Worm (Caenorhabditis elegans) whole organism, early embryonic: ENCODE results near the gene ZK792.7.

Experiments
- B0310.2 ChIP-seq: sonication (generic microtip); optimal IDR thresholded peaks from 2 replicates; lab custom pipeline; 2016; ENCODE audit warnings: mild to moderate bottlenecking, missing genetic modification characterization, missing compliant biosample characterization
- F13C5.2 ChIP-seq: sonication (generic microtip); optimal IDR thresholded peaks from 2 replicates; lab custom pipeline; 2017; ENCODE audit warnings: mild to moderate bottlenecking, missing genetic modification characterization, inconsistent platforms, missing compliant biosample characterization
- ama-1 ChIP-seq: fragments of 150-350 bp; optimal IDR thresholded peaks from 2 replicates; lab custom pipeline; 2014
- ceh-13 ChIP-seq: fragments of 200-800 bp; sonication (Bioruptor generic); optimal IDR thresholded peaks from 2 replicates; lab custom pipeline; 2018; ENCODE audit warnings: mild to moderate bottlenecking, missing genetic modification characterization, missing compliant biosample characterization
- ceh-36 ChIP-seq: sonication (generic microtip); optimal IDR thresholded peaks from 2 replicates; lab custom pipeline; 2016; ENCODE audit warnings: missing genetic modification characterization, inconsistent platforms, missing compliant biosample characterization
- ets-7 ChIP-seq: sonication (generic microtip); optimal IDR thresholded peaks from 2 replicates; lab custom pipeline; 2016; ENCODE audit warnings: missing genotype, missing genetic modification characterization, missing compliant biosample characterization
- flt-1 ChIP-seq: fragments of 200-800 bp; sonication (Bioruptor generic); IDR thresholded peaks from 2 replicates; pipeline ENCODE4 v1.3.6; 2022; ENCODE audit warnings: missing genetic modification characterization, missing compliant biosample characterization
- hmg-4 ChIP-seq: fragments of 200-800 bp; sonication (Bioruptor generic); optimal IDR thresholded peaks from 2 replicates; lab custom pipeline; 2018; ENCODE audit warnings: mild to moderate bottlenecking, missing genetic modification characterization, missing compliant biosample characterization
- hnd-1 ChIP-seq: sonication (generic microtip); optimal IDR thresholded peaks from 2 replicates; lab custom pipeline; 2016; ENCODE audit warnings: missing genetic modification characterization, missing compliant biosample characterization
- pes-1 ChIP-seq: fragments of 200-800 bp; sonication (Bioruptor generic); IDR thresholded peaks from 2 replicates; pipeline ENCODE4 v1.3.6; 2022; ENCODE audit warnings: missing genetic modification reagents, missing genetic modification characterization, missing compliant biosample characterization
- scrt-1 ChIP-seq: fragments of 200-800 bp; sonication (Bioruptor generic); IDR thresholded peaks from 2 replicates; pipeline ENCODE4 v1.3.6; 2022; ENCODE audit warnings: missing genetic modification characterization, missing compliant biosample characterization
- tbx-11 ChIP-seq: fragments of 200-800 bp; sonication (Bioruptor generic); IDR thresholded peaks from 2 replicates; pipeline ENCODE4 v1.3.6; 2022; ENCODE audit warnings: missing genetic modification characterization, missing compliant biosample characterization
- tra-4 ChIP-seq: sonication (generic microtip); optimal IDR thresholded peaks from 2 replicates; lab custom pipeline; 2017; ENCODE audit warnings: missing genetic modification characterization, missing compliant biosample characterization

DNA sequence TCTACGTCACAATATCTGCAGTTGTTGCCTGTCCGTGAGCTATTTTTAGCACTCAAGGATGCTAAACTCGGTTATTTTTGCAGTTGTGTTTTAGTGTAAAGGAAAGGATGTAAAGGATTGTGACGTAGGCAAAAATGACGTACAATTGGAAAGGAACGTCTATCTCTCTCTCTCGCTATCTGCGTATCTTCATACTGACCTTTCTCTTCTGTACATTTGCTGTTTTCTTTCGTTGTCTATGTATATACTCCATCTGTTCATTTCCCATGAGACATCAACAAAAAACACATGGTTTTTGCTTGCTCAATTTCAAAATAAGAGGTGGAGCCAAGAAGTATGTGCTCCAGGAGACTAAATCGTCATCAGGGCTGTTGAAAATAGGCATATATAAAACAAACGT, 50.0 kb downstream of the ZK792.7 start:
- TF ChIP-seq ama-1 (lab: Kevin White, UChicago): no peak
- TF ChIP-seq hmg-4: no peak
- TF ChIP-seq ets-7: no peak
- TF ChIP-seq scrt-1 (GFP tag; lab: Robert Waterston, UW): no peak
- TF ChIP-seq B0310.2: no peak
- no peak for TF ChIP-seq flt-1
- TF ChIP-seq ceh-36 (tag; lab: Kevin White, UChicago): no peak
- no peak for TF ChIP-seq ceh-13
- no peak for TF ChIP-seq tra-4 (tag; lab: Kevin White, UChicago)
- TF ChIP-seq F13C5.2 (tag; lab: Kevin White, UChicago): no peak
- TF ChIP-seq tbx-11: no peak
- no peak for TF ChIP-seq hnd-1 (tag; lab: Kevin White, UChicago)
- TF ChIP-seq pes-1: no peak
